Worm (Caenorhabditis elegans): ENCODE data around the gene C24A8.6.
"Not testable (repeated sequence)": the region's sequence is repeated elsewhere in the genome, so short reads cannot be mapped to it uniquely, and the experiment has no call there.

The C24A8.6 gene

ce11 chrX:4350198-4350597, 18.0 kb upstream of the C24A8.6 start, which contains the start of gene F14H12.2:
TSS of gene F14H12.2 (plus strand) at chrX:4350498.
- TF ChIP-seq pha-4 (tag; optimal IDR thresholded peaks at IDR 0.05) (no peak), nhr-43 (tag; optimal IDR thresholded peaks at IDR 0.05; ENCODE audit: poor library complexity, severe bottlenecking) (no peak)

- TF ChIP-seq ama-1 (optimal IDR thresholded peaks at IDR 0.05) (no peak), tbx-2 (tag; optimal IDR thresholded peaks at IDR 0.05) (no peak), ceh-9 (tag; optimal IDR thresholded peaks at IDR 0.05) (no peak), nfya-1 (tag; optimal IDR thresholded peaks at IDR 0.05; ENCODE audit: insufficient read depth) (no peak), nhr-28 (tag; optimal IDR thresholded peaks at IDR 0.05) (no peak), fkh-2 (tag; optimal IDR thresholded peaks at IDR 0.05) (no peak), nhr-237 (tag; optimal IDR thresholded peaks at IDR 0.05) (no peak), lsy-12 (tag; optimal IDR thresholded peaks at IDR 0.05) (no peak), snpc-4 (tag; optimal IDR thresholded peaks at IDR 0.05) (no peak), hmg-11 (tag; optimal IDR thresholded peaks at IDR 0.05) (no peak), mml-1 (tag; optimal IDR thresholded peaks at IDR 0.05) (no peak)
Observed at ce11 chrX:4343915-4344314, 11.7 kb upstream of the C24A8.6 start, which contains the start of gene F14H12.3. TSS of gene F14H12.3 (plus strand) at chrX:4344215.

- no peak for TF ChIP-seq nhr-12 (tag; optimal IDR thresholded peaks at IDR 0.05)
- TF ChIP-seq nfya-1 (tag; optimal IDR thresholded peaks at IDR 0.05; ENCODE audit: insufficient read depth): no peak
- no peak for TF ChIP-seq nhr-237 (tag; optimal IDR thresholded peaks at IDR 0.05)
- TF ChIP-seq hmg-11 (tag; optimal IDR thresholded peaks at IDR 0.05): no peak
- TF ChIP-seq nhr-76 (tag; optimal IDR thresholded peaks at IDR 0.05): no peak
- no peak for TF ChIP-seq mdl-1 (tag; optimal IDR thresholded peaks at IDR 0.05)
- TF ChIP-seq lin-15B (tag; optimal IDR thresholded peaks at IDR 0.05): no peak
- TF ChIP-seq eor-1 (tag; optimal IDR thresholded peaks at IDR 0.05): no peak
- TF ChIP-seq mml-1 (tag; optimal IDR thresholded peaks at IDR 0.05): no peak
Observed at ce11 chrX:4342730-4343129, 10.5 kb upstream of the C24A8.6 start.

ce11 chrX:4339332-4339731, 7.1 kb upstream of the C24A8.6 start, which contains the start of gene cst-1:
TSS of gene cst-1 (plus strand) at chrX:4339632.
- TF ChIP-seq eor-1, elt-2, nhr-237 (tag; optimal IDR thresholded peaks at IDR 0.05): not testable (repeated sequence)

ce11 chrX:4335950-4336349, 3.7 kb upstream of the C24A8.6 start, which contains the start of gene cst-2:
TSS of gene cst-2 (minus strand) at chrX:4336050.
- TF ChIP-seq egl-5, elt-3, ztf-11 (tag; optimal IDR thresholded peaks at IDR 0.05): not testable (repeated sequence)

- TF ChIP-seq hmg-11 (tag; optimal IDR thresholded peaks at IDR 0.05): no peak
- TF ChIP-seq unc-62 (GFP tag; optimal IDR thresholded peaks at IDR 0.05): no peak
- TF ChIP-seq unc-39 (tag; optimal IDR thresholded peaks at IDR 0.05): no peak
- no peak for TF ChIP-seq daf-12 (tag; optimal IDR thresholded peaks at IDR 0.05)
- TF ChIP-seq R02D3.7 (tag; optimal IDR thresholded peaks at IDR 0.05): no peak
- TF ChIP-seq nfya-1 (tag; optimal IDR thresholded peaks at IDR 0.05; ENCODE audit: insufficient read depth): no peak
- no peak for TF ChIP-seq ZK546.5 (tag; optimal IDR thresholded peaks at IDR 0.05)
- no peak for TF ChIP-seq skn-1 (tag; optimal IDR thresholded peaks at IDR 0.05)
- no peak for TF ChIP-seq nhr-11 (tag; optimal IDR thresholded peaks at IDR 0.05)
- TF ChIP-seq elt-2 (tag; optimal IDR thresholded peaks at IDR 0.05): no peak
- TF ChIP-seq nhr-12 (tag; optimal IDR thresholded peaks at IDR 0.05): no peak
Observed at ce11 chrX:4328816-4329215, 3.4 kb downstream of the C24A8.6 start, which contains the start of gene C24A8.5. TSS of gene C24A8.5 (minus strand) at chrX:4328916.

- no peak for TF ChIP-seq zag-1 (tag; optimal IDR thresholded peaks at IDR 0.05)
- no peak for TF ChIP-seq daf-12 (tag; optimal IDR thresholded peaks at IDR 0.05)
- TF ChIP-seq mdl-1 (tag; optimal IDR thresholded peaks at IDR 0.05): no peak
- TF ChIP-seq fkh-10 (GFP tag; optimal IDR thresholded peaks at IDR 0.05): peak; percentile 76
Observed at ce11 chrX:4322847-4323455, 9.3 kb downstream of the C24A8.6 start.
